Fruit fly (Drosophila melanogaster): ENCODE measurements around the gene Set.

Set gene

DNA sequence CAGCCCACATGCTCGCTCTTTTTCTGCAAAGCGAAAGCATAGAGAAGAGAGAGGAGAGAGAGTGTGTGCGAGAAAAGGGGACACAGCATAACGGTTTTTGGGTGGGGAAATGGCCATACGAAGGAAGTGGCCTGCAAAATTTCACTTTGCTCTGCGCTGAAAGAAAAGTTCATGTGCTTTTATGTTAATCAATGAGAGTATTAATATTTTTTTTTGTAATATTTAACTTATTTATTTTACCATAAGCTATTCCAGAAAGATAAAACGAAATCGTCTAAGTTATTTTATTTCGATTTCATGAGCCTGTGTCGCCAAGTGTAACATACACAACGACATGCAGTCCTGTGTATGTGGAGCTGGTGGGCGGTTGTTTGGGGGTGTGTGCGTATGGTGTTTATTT lies 12.9 kb upstream of the Set start (continued):
- TF ChIP-seq Blimp-1 (GFP tag; optimal IDR thresholded peaks at IDR 0.05): no peak
- TF ChIP-seq salm (tag; optimal IDR thresholded peaks at IDR 0.05): peak; percentile 14
- peak; percentile 52 for TF ChIP-seq CG4404 (GFP tag; IDR thresholded peaks at IDR 0.05)
- TF ChIP-seq CG17568 (GFP tag; optimal IDR thresholded peaks at IDR 0.05): no peak
- TF ChIP-seq BtbVII (GFP tag; optimal IDR thresholded peaks at IDR 0.05): peak; percentile 73
- TF ChIP-seq CG17361 (GFP tag; IDR thresholded peaks at IDR 0.05): no peak
- no peak for TF ChIP-seq ro (GFP tag; IDR thresholded peaks at IDR 0.05)
- no peak for TF ChIP-seq zen2 (GFP tag; IDR thresholded peaks at IDR 0.05; ENCODE audit: partially characterized antibody)
- TF ChIP-seq yki (optimal IDR thresholded peaks at IDR 0.05): no peak
- TF ChIP-seq Hr78 (GFP tag; optimal IDR thresholded peaks at IDR 0.05): no peak
- TF ChIP-seq kah (GFP tag; optimal IDR thresholded peaks at IDR 0.05): no peak
- TF ChIP-seq CG8359 (GFP tag; optimal IDR thresholded peaks at IDR 0.05; ENCODE audit: borderline replicate concordance): no peak
- TF ChIP-seq crc (GFP tag; optimal IDR thresholded peaks at IDR 0.05): no peak
- no peak for TF ChIP-seq sqz (GFP tag; optimal IDR thresholded peaks at IDR 0.05)
- no peak for TF ChIP-seq CG1529 (GFP tag; optimal IDR thresholded peaks at IDR 0.05)
- 0 out of 2 replicates have a peak, but pooled peaks have one; percentile 53 for TF ChIP-seq chm (GFP tag; IDR thresholded peaks at IDR 0.05)
- TF ChIP-seq run (tag; optimal IDR thresholded peaks at IDR 0.05): peak; percentile 10
- TF ChIP-seq ssp (GFP tag; IDR thresholded peaks at IDR 0.05): peak; percentile 53
- TF ChIP-seq Dip2 (GFP tag; IDR thresholded peaks at IDR 0.05): no peak
- peak; percentile 48; the same call in 1 of the 3 replicates for TF ChIP-seq CG7357 (GFP tag; IDR thresholded peaks at IDR 0.05)
- peak; percentile 59 for TF ChIP-seq CG6683 (GFP tag; optimal IDR thresholded peaks at IDR 0.05)
- TF ChIP-seq CG10654 (GFP tag; optimal IDR thresholded peaks at IDR 0.05): no peak
- peak; percentile 52; the same call in 1 of the 2 replicates for TF ChIP-seq CG17612 (GFP tag; IDR thresholded peaks at IDR 0.05)
- peak; percentile 80 for TF ChIP-seq tgo (GFP tag; IDR thresholded peaks at IDR 0.05)
- no peak for TF ChIP-seq Abd-B (GFP tag; optimal IDR thresholded peaks at IDR 0.05)
- TF ChIP-seq Oaz (GFP tag; IDR thresholded peaks at IDR 0.05): 0 out of 2 replicates have a peak, but pooled peaks have one; percentile 21
- peak; percentile 3 for TF ChIP-seq tin (GFP tag; optimal IDR thresholded peaks at IDR 0.05)
- peak; percentile 26; the same call in 1 of the 3 replicates for TF ChIP-seq jigr1 (GFP tag; IDR thresholded peaks at IDR 0.05)
- peak; percentile 29 for TF ChIP-seq Fer2 (tag; optimal IDR thresholded peaks at IDR 0.05)
- no peak for TF ChIP-seq Kr (GFP tag; optimal IDR thresholded peaks at IDR 0.05)
- no peak for TF ChIP-seq tll (GFP tag; optimal IDR thresholded peaks at IDR 0.05)
- peak; percentile 92 for TF ChIP-seq lab (GFP tag; optimal IDR thresholded peaks at IDR 0.05)
- no peak for TF ChIP-seq Lhr (GFP tag; optimal IDR thresholded peaks at IDR 0.05)
- no peak for TF ChIP-seq CG3995 (GFP tag; optimal IDR thresholded peaks at IDR 0.05)
- no peak for TF ChIP-seq sim (GFP tag; IDR thresholded peaks at IDR 0.05)
- TF ChIP-seq CG2199 (GFP tag; IDR thresholded peaks at IDR 0.05): no peak
- peak; percentile 32 for TF ChIP-seq HLH54F (GFP tag; optimal IDR thresholded peaks at IDR 0.05)
- peak; percentile 51; the same call in 1 of the 2 replicates for TF ChIP-seq NFAT (GFP tag; IDR thresholded peaks at IDR 0.05)
- TF ChIP-seq GATAe (GFP tag; conservative IDR thresholded peaks at IDR 0.05): 0 out of 2 replicates have a peak, but pooled peaks have one; percentile 14
- no peak for TF ChIP-seq Scr (GFP tag; IDR thresholded peaks at IDR 0.05; ENCODE audit: partially characterized antibody)
- TF ChIP-seq sr (GFP tag; IDR thresholded peaks at IDR 0.05): 0 out of 3 replicates have a peak, but pooled peaks have one; percentile 15
- no peak for TF ChIP-seq CG33557 (GFP tag; optimal IDR thresholded peaks at IDR 0.05)
- TF ChIP-seq CG17912 (GFP tag; optimal IDR thresholded peaks at IDR 0.05): no peak
- peak; percentile 78 for TF ChIP-seq Dbx (GFP tag; IDR thresholded peaks at IDR 0.05)
- peak; percentile 81 for TF ChIP-seq CG2120 (GFP tag; optimal IDR thresholded peaks at IDR 0.05)
- no peak for TF ChIP-seq CG11504 (tag; optimal IDR thresholded peaks at IDR 0.05)
- no peak for TF ChIP-seq MESR4 (GFP tag; optimal IDR thresholded peaks at IDR 0.05)
- no peak for TF ChIP-seq gro (GFP tag; optimal IDR thresholded peaks at IDR 0.05)
- no peak for TF ChIP-seq CG8290 (GFP tag; optimal IDR thresholded peaks at IDR 0.05)
- no peak for TF ChIP-seq CG8290 (tag; optimal IDR thresholded peaks at IDR 0.05)
- peak; percentile 39 for TF ChIP-seq CG10267 (tag; optimal IDR thresholded peaks at IDR 0.05)

All from whole organism, embryonic.